Worm (Caenorhabditis elegans): ENCODE results near the gene cct-7.

The cct-7 gene

DNA sequence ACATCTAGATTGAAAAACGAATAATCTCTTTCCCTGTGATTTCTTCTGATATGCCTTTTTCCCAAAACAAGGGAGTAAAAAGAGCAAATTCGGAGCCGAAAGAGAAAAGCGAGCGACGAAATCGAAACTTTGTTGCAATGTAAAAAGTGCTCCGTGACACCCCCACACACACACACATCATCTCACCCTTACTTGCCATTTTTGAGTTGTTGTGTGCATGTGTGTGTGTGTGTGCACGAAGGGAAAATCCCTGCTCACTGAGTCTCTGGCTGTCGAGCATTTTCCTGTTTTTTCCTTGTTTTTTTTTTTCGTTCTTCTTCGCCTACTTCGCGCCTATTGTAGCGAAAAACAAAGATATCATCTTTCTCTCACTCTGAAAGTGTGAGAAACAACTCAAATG is 15.0 kb downstream of the cct-7 start:
- TF ChIP-seq ama-1 (optimal IDR thresholded peaks at IDR 0.05) (no peak), ceh-19 (GFP tag; optimal IDR thresholded peaks at IDR 0.05) (no peak), ceh-30 (tag; optimal IDR thresholded peaks at IDR 0.05) (no peak), pag-3 (tag; optimal IDR thresholded peaks at IDR 0.05; ENCODE audit: borderline replicate concordance) (no peak), unc-42 (tag; optimal IDR thresholded peaks at IDR 0.05) (no peak), elt-2 (tag; optimal IDR thresholded peaks at IDR 0.05) (no peak), dve-1 (tag; optimal IDR thresholded peaks at IDR 0.05) (no peak), nhr-232 (tag; optimal IDR thresholded peaks at IDR 0.05) (no peak), ztf-16 (tag; optimal IDR thresholded peaks at IDR 0.05) (no peak), che-1 (tag; optimal IDR thresholded peaks at IDR 0.05) (no peak), nhr-11 (tag; optimal IDR thresholded peaks at IDR 0.05) (no peak), fax-1 (tag; optimal IDR thresholded peaks at IDR 0.05) (no peak), hlh-8 (tag; optimal IDR thresholded peaks at IDR 0.05) (no peak), unc-86 (tag; optimal IDR thresholded peaks at IDR 0.05) (no peak), unc-3 (GFP tag; conservative IDR thresholded peaks at IDR 0.05) (no peak), unc-3 (tag; optimal IDR thresholded peaks at IDR 0.05) (no peak), mec-3 (tag; optimal IDR thresholded peaks at IDR 0.05; ENCODE audit: borderline replicate concordance) (no peak), npax-4 (tag; optimal IDR thresholded peaks at IDR 0.05) (no peak)

DNA sequence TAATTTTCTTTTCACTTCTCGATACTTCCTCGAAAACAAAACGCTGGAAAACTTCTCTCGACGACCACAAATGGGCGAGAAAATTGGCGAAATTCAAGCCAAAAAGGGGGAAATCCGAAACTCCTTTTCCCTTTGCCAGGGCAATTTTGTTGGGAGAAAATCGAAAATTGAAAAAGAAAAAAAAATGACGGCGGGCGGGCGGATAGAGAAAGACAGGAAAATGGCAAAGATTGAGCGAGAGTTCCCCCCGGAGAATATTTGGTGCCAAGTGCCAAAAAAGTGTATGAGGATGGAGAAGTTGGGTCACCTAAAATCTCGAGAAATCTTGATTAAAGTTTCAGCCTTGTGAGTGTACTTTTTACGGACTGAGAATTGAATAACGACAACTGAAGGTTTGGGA is 16.3 kb downstream of the cct-7 start:
- TF ChIP-seq unc-3 (GFP tag; conservative IDR thresholded peaks at IDR 0.05) = no peak
- TF ChIP-seq unc-3 (tag; optimal IDR thresholded peaks at IDR 0.05) = no peak
- TF ChIP-seq ceh-22 (tag; optimal IDR thresholded peaks at IDR 0.05) = no peak
- no peak for TF ChIP-seq nhr-11 (tag; optimal IDR thresholded peaks at IDR 0.05)
- no peak for TF ChIP-seq hlh-8 (tag; optimal IDR thresholded peaks at IDR 0.05)
- TF ChIP-seq K02D7.2 (tag; optimal IDR thresholded peaks at IDR 0.05) = no peak
- TF ChIP-seq ceh-18 (tag; optimal IDR thresholded peaks at IDR 0.05) = no peak
- TF ChIP-seq che-1 (tag; optimal IDR thresholded peaks at IDR 0.05) = no peak
- no peak for TF ChIP-seq ets-4 (tag; optimal IDR thresholded peaks at IDR 0.05)
- TF ChIP-seq ceh-24 (tag; optimal IDR thresholded peaks at IDR 0.05) = no peak
- TF ChIP-seq fax-1 (tag; optimal IDR thresholded peaks at IDR 0.05) = no peak
- no peak for TF ChIP-seq fkh-10 (GFP tag; optimal IDR thresholded peaks at IDR 0.05)
- TF ChIP-seq K09A11.1 (tag; optimal IDR thresholded peaks at IDR 0.05; ENCODE audit: insufficient read depth) = no peak
- TF ChIP-seq pros-1 (tag; optimal IDR thresholded peaks at IDR 0.05) = no peak
- TF ChIP-seq F13H6.1 (tag; optimal IDR thresholded peaks at IDR 0.05) = no peak
- no peak for TF ChIP-seq odd-2 (tag; optimal IDR thresholded peaks at IDR 0.05)
- no peak for TF ChIP-seq unc-86 (tag; optimal IDR thresholded peaks at IDR 0.05)
- TF ChIP-seq unc-42 (tag; optimal IDR thresholded peaks at IDR 0.05) = no peak
- TF ChIP-seq ceh-48 (tag; optimal IDR thresholded peaks at IDR 0.05) = no peak

DNA sequence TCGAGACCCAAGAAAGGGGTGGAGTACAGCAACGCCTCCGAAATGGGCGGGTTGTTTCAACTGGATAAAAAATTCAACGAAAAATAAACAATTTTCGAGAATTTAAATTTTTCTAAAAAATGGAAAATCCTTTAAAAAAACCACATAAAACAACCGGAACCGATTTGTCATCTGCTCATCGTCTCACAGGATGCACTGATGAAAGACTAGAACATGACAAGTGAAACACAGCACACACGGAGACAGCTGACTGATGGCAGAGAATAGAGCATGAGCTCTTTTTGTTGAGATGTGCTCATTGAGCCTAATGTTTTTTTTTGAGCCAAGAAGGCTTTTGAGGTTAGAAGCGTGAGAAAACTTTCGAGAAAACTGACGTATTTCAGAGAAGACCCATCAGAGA is 17.9 kb downstream of the cct-7 start:
- TF ChIP-seq ceh-14 (tag; optimal IDR thresholded peaks at IDR 0.05) (no peak), unc-55 (GFP tag; optimal IDR thresholded peaks at IDR 0.05) (peak; percentile 60)

DNA sequence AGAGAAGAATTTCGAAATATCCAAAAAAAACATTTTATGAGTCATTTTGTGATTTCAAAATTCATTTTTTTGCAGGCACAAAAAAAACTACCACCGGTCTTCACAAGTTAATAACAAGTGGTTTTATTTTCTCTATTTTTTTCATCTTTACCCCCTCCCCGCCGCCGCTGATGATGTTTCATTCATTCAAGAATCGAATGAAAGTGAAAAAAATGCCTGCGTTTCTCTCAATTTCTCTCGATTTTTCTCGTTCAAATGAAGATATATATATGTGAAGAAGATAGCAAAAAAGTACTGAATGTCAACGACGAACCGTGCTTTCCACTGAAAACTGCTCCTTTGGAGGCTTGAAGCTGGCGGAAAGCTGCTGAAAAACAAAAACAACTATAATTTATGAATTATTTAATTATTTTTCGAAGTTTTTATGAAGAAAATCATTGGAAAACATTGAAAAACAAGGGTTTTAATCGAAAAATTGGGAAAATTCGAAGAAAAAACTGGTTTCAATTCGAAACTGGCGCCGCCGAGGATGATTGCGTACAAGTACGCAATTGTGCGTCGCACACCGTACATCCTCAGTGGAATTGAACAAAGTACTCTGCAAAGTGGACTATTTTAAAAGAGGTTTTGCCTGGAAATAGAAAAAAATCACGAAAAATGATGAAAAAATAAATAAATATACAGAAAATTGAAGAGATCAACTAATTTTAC is 20.7 kb downstream of the cct-7 start, which contains the start of gene zig-11:
Gene zig-11 (minus strand): TSS at position 373 of the 711 bp plus-strand sequence.
- TF ChIP-seq hlh-8 (tag; optimal IDR thresholded peaks at IDR 0.05) (no peak), ceh-9 (tag; optimal IDR thresholded peaks at IDR 0.05) (no peak)

DNA sequence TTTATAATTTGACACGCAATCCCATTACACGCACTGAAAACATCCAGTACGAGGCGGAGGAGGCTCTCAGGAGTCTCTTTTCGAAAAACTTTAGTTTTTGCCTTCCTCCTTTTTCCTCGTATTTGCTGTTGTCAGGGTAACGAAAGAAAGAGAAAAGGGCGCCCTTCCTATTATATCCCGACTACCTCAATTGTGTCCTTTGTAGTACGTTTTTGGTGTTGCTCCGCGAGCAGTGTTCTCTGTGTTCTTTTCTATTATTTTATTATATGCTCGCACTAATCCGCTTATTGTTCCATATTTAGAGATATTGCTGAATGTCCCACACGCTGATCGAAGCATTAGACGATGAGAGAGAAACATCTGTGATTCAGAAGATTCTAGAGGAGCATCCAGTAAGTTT is 23.4 kb downstream of the cct-7 start, which contains the start of gene nphp-2:
Gene nphp-2 (plus strand): TSS at position 301 of the 400 bp plus-strand sequence.
- no peak for TF ChIP-seq elt-4 (tag; optimal IDR thresholded peaks at IDR 0.05)
- TF ChIP-seq pat-9 (tag; optimal IDR thresholded peaks at IDR 0.05) = no peak
- no peak for TF ChIP-seq F13H6.1 (tag; optimal IDR thresholded peaks at IDR 0.05)
- no peak for TF ChIP-seq dmd-4 (tag; optimal IDR thresholded peaks at IDR 0.05; ENCODE audit: borderline replicate concordance)
- no peak for TF ChIP-seq ceh-30 (tag; optimal IDR thresholded peaks at IDR 0.05)
- no peak for TF ChIP-seq hlh-15 (tag; optimal IDR thresholded peaks at IDR 0.05)
- no peak for TF ChIP-seq ceh-22 (tag; optimal IDR thresholded peaks at IDR 0.05)
- TF ChIP-seq ceh-34 (tag; optimal IDR thresholded peaks at IDR 0.05) = no peak
- no peak for TF ChIP-seq lin-11 (tag; optimal IDR thresholded peaks at IDR 0.05)
- no peak for TF ChIP-seq odd-2 (tag; optimal IDR thresholded peaks at IDR 0.05)
- TF ChIP-seq unc-55 (GFP tag; optimal IDR thresholded peaks at IDR 0.05) = no peak
- TF ChIP-seq hlh-13 (GFP tag; optimal IDR thresholded peaks at IDR 0.05) = no peak
- no peak for TF ChIP-seq gmeb-2 (tag; optimal IDR thresholded peaks at IDR 0.05)
- TF ChIP-seq hlh-8 (tag; optimal IDR thresholded peaks at IDR 0.05) = no peak
- no peak for TF ChIP-seq sox-4 (tag; optimal IDR thresholded peaks at IDR 0.05)
- TF ChIP-seq C08G9.2 (tag; optimal IDR thresholded peaks at IDR 0.05) = no peak
- TF ChIP-seq che-1 (tag; optimal IDR thresholded peaks at IDR 0.05) = no peak
- no peak for TF ChIP-seq K02D7.2 (tag; optimal IDR thresholded peaks at IDR 0.05)
